Worm (Caenorhabditis elegans): ENCODE results near the gene C02B8.7.
A peak's percentile ranks its signal among the peaks of the same experiment; 100 is the strongest.

C02B8.7 gene

DNA sequence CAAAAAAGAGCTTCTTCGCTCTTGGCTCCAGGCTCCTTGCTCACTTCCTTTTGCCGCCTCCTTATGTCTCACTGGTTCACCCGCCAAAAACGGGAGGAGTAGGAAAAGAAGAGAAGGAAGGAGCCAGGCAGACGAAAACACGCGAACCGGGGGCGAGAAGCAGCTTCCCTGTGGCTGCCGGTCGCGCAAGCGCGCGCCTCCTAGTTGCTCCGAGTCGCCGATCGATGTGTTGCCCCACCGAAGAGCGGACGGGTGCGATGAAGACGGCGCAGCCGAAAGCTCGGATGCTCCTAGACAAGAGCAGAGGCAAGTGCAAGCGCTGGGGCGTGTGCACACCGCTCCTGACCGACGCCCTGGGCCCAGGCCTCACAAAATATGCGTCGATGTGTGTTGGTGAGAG is 25.9 kb upstream of the C02B8.7 start (continued):
- TF ChIP-seq nhr-12 (tag; optimal IDR thresholded peaks at IDR 0.05), result no peak
- no peak for TF ChIP-seq pax-3 (tag; optimal IDR thresholded peaks at IDR 0.05)
- peak; percentile 60 for TF ChIP-seq swsn-7 (tag; optimal IDR thresholded peaks at IDR 0.05)
- TF ChIP-seq lin-14 (GFP tag; optimal IDR thresholded peaks at IDR 0.05), result peak; percentile 88
- TF ChIP-seq snpc-4 (tag; optimal IDR thresholded peaks at IDR 0.05), result no peak
- no peak for TF ChIP-seq xbp-1 (tag; optimal IDR thresholded peaks at IDR 0.05)
- TF ChIP-seq nhr-77 (tag; optimal IDR thresholded peaks at IDR 0.05), result no peak
- TF ChIP-seq nhr-19 (GFP tag; conservative IDR thresholded peaks at IDR 0.05), result peak; percentile 29; the same call in 1 of the 2 replicates
- no peak for TF ChIP-seq C34B4.2 (tag; optimal IDR thresholded peaks at IDR 0.05)
- no peak for TF ChIP-seq C16A3.4 (tag; optimal IDR thresholded peaks at IDR 0.05)
- no peak for TF ChIP-seq ztf-4 (tag; optimal IDR thresholded peaks at IDR 0.05)
- TF ChIP-seq elt-3 (tag; optimal IDR thresholded peaks at IDR 0.05), result no peak
- peak; percentile 57 for TF ChIP-seq egl-13 (tag; optimal IDR thresholded peaks at IDR 0.05)
- no peak for TF ChIP-seq unc-130 (tag; optimal IDR thresholded peaks at IDR 0.05)
- TF ChIP-seq sup-37 (GFP tag; optimal IDR thresholded peaks at IDR 0.05), result no peak
- TF ChIP-seq isw-1 (GFP tag; IDR thresholded peaks at IDR 0.05), result peak; percentile 24; the same call in 1 of the 2 replicates
- no peak for TF ChIP-seq efl-3 (GFP tag; optimal IDR thresholded peaks at IDR 0.05)
- peak; percentile 59 for TF ChIP-seq sox-4 (tag; optimal IDR thresholded peaks at IDR 0.05)
- peak; percentile 42 to 64 (median 59) for TF ChIP-seq ceh-82 (tag; optimal IDR thresholded peaks at IDR 0.05)
- peak in 1 of 3 experiments; percentile 24 for TF ChIP-seq dpl-1 (GFP tag; optimal IDR thresholded peaks at IDR 0.05)
- TF ChIP-seq ces-1 (GFP tag; optimal IDR thresholded peaks at IDR 0.05), result no peak
- 0 out of 2 replicates have a peak, but pooled peaks have one; percentile 37 for TF ChIP-seq ceh-88 (GFP tag; IDR thresholded peaks at IDR 0.05)
- no peak for TF ChIP-seq tlp-1 (tag; optimal IDR thresholded peaks at IDR 0.05)
- TF ChIP-seq ceh-8 (GFP tag; optimal IDR thresholded peaks at IDR 0.05), result peak; percentile 89
- no peak for TF ChIP-seq irx-1 (tag; optimal IDR thresholded peaks at IDR 0.05)
- TF ChIP-seq aha-1 (tag; optimal IDR thresholded peaks at IDR 0.05), result no peak
- TF ChIP-seq nhr-85 (tag), result no peak
- TF ChIP-seq sptf-1 (tag; optimal IDR thresholded peaks at IDR 0.05), result no peak
- TF ChIP-seq zip-4 (GFP tag; optimal IDR thresholded peaks at IDR 0.05), result no peak
- peak; percentile 15 for TF ChIP-seq snu-23 (GFP tag; optimal IDR thresholded peaks at IDR 0.05)
- no peak for TF ChIP-seq rnt-1 (tag; optimal IDR thresholded peaks at IDR 0.05)

DNA sequence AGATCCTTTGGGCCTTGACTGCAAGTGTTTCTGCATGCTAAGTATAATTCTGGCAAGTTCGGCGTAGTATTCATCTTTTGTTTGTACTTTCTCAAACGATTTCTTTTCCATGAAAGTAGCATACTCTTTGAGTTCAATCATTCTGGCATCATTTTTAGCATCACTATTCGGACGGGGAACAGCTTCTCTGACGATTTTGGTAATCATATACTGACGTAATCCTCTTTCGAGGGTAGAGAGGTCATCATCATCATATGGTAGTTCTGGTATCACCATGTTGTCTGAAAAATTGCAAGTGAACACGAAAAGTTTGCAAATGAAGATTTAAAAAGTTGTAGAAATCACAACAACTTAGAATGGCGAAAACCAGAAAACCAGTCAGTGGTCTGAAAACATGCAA is 25.1 kb upstream of the C02B8.7 start, which contains the start of gene F22F1.3:
Gene F22F1.3, minus strand, starts transcription at position 281 of the 400 bp plus-strand sequence.
- TF ChIP-seq ceh-90 (tag; optimal IDR thresholded peaks at IDR 0.05), result no peak
- TF ChIP-seq nhr-20 (tag; optimal IDR thresholded peaks at IDR 0.05), result no peak
- no peak for TF ChIP-seq pag-3 (tag; optimal IDR thresholded peaks at IDR 0.05; ENCODE audit: borderline replicate concordance, insufficient read depth)
- no peak for TF ChIP-seq unc-86 (tag; optimal IDR thresholded peaks at IDR 0.05)
- no peak for TF ChIP-seq C34B4.2 (tag; optimal IDR thresholded peaks at IDR 0.05)
- no peak for TF ChIP-seq zip-4 (GFP tag; optimal IDR thresholded peaks at IDR 0.05)
- TF ChIP-seq elt-2 (tag; optimal IDR thresholded peaks at IDR 0.05), result no peak
- TF ChIP-seq xbp-1 (tag; optimal IDR thresholded peaks at IDR 0.05), result no peak
- TF ChIP-seq snpc-4 (tag; optimal IDR thresholded peaks at IDR 0.05), result no peak
- no peak for TF ChIP-seq egl-27 (tag; optimal IDR thresholded peaks at IDR 0.05)
- no peak for TF ChIP-seq mdl-1 (tag; optimal IDR thresholded peaks at IDR 0.05)
- no peak for TF ChIP-seq nhr-47 (tag; optimal IDR thresholded peaks at IDR 0.05)
- TF ChIP-seq unc-98 (GFP tag; IDR thresholded peaks at IDR 0.05), result no peak
- TF ChIP-seq lir-3 (tag; optimal IDR thresholded peaks at IDR 0.05; ENCODE audit: poor library complexity), result no peak
- no peak for TF ChIP-seq ama-1 (optimal IDR thresholded peaks at IDR 0.05)
- no peak for TF ChIP-seq zag-1 (tag; optimal IDR thresholded peaks at IDR 0.05)
- TF ChIP-seq unc-30 (tag; optimal IDR thresholded peaks at IDR 0.05), result no peak
- TF ChIP-seq mep-1 (tag; optimal IDR thresholded peaks at IDR 0.05), result no peak
